Worm (Caenorhabditis elegans) whole organism, young adult: Measurements from ENCODE around the gene ebax-1.

ENCODE experiments used
- B0261.1 ChIP-seq: sonication (generic microtip); optimal IDR thresholded peaks from 2 replicates; lab custom pipeline; 2016; ENCODE audit warnings: mild to moderate bottlenecking, missing genetic modification characterization, moderate library complexity, missing compliant biosample characterization
- C17E4.6 ChIP-seq: fragments of 200-800 bp; sonication (Bioruptor generic); IDR thresholded peaks from 2 replicates; pipeline ENCODE4 v1.3.6; 2022; ENCODE audit warnings: missing genetic modification reagents, missing genetic modification characterization, missing compliant biosample characterization
- F10E7.11 ChIP-seq: sonication (generic microtip); optimal IDR thresholded peaks from 2 replicates; lab custom pipeline; 2017; ENCODE audit warnings: mild to moderate bottlenecking, missing genetic modification characterization, moderate library complexity, missing compliant biosample characterization
- F33H1.4 ChIP-seq: fragments of 200-800 bp; sonication (Bioruptor generic); IDR thresholded peaks from 2 replicates; pipeline ENCODE4 v1.3.6; 2022; ENCODE audit warnings: missing genetic modification reagents, missing genetic modification characterization, missing compliant biosample characterization
- F37B4.10 ChIP-seq: fragments of 200-800 bp; sonication (Bioruptor generic); IDR thresholded peaks from 2 replicates; pipeline ENCODE4 v1.3.6; 2022; ENCODE audit warnings: missing genetic modification characterization, missing compliant biosample characterization
- F39B2.1 ChIP-seq: fragments of 200-800 bp; sonication (Bioruptor generic); IDR thresholded peaks from 2 replicates; pipeline ENCODE4 v1.3.6; 2022; ENCODE audit warnings: missing genetic modification reagents, missing genetic modification characterization, missing compliant biosample characterization
- F52B5.7 ChIP-seq: sonication (generic microtip); optimal IDR thresholded peaks from 2 replicates; lab custom pipeline; 2016; ENCODE audit warnings: mild to moderate bottlenecking, missing genetic modification characterization, missing compliant biosample characterization
- F57A8.1 ChIP-seq: fragments of 200-800 bp; sonication (Bioruptor generic); optimal IDR thresholded peaks from 2 replicates; lab custom pipeline; 2018; ENCODE audit warnings: mild to moderate bottlenecking, missing genetic modification characterization, moderate library complexity, missing compliant biosample characterization
- K11D2.4 ChIP-seq: fragments of 200-800 bp; sonication (Bioruptor generic); IDR thresholded peaks from 2 replicates; pipeline ENCODE4 v1.3.6; 2022; ENCODE audit warnings: missing genetic modification reagents, missing genetic modification characterization, missing compliant biosample characterization
- Y53G8AR.9 ChIP-seq: fragments of 200-800 bp; sonication (Bioruptor generic); conservative IDR thresholded peaks from 2 replicates; pipeline ENCODE4 v1.3.6; 2022; ENCODE audit warnings: missing genetic modification reagents, missing genetic modification characterization, missing compliant biosample characterization
- Y95B8A.8 ChIP-seq: fragments of 200-800 bp; sonication (Bioruptor generic); IDR thresholded peaks from 2 replicates; pipeline ENCODE4 v1.3.6; 2022; ENCODE audit warnings: missing genetic modification reagents, missing genetic modification characterization, missing compliant biosample characterization
- attf-5 ChIP-seq: fragments of 200-800 bp; sonication (Bioruptor generic); optimal IDR thresholded peaks from 2 replicates; lab custom pipeline; 2018; ENCODE audit warnings: mild to moderate bottlenecking, missing genetic modification characterization, missing compliant biosample characterization
- ceh-100 ChIP-seq: fragments of 200-800 bp; sonication (Bioruptor generic); IDR thresholded peaks from 2 replicates; pipeline ENCODE4 v1.3.6; 2022; ENCODE audit warnings: missing genetic modification reagents, missing genetic modification characterization, missing compliant biosample characterization
- ceh-40 ChIP-seq: fragments of 200-800 bp; sonication (Bioruptor generic); IDR thresholded peaks from 2 replicates; pipeline ENCODE4 v1.3.6; 2022; ENCODE audit warnings: missing genetic modification characterization, missing compliant biosample characterization
- ceh-58 ChIP-seq: fragments of 200-800 bp; sonication (Bioruptor generic); IDR thresholded peaks from 2 replicates; pipeline ENCODE4 v1.3.6; 2022; ENCODE audit warnings: missing genetic modification characterization, missing compliant biosample characterization
- ceh-79 ChIP-seq: sonication (generic microtip); optimal IDR thresholded peaks from 2 replicates; lab custom pipeline; 2017; ENCODE audit warnings: mild to moderate bottlenecking, missing genetic modification characterization, missing compliant biosample characterization
- ceh-91 ChIP-seq: fragments of 200-800 bp; sonication (Bioruptor generic); IDR thresholded peaks from 2 replicates; pipeline ENCODE4 v1.3.6; 2022; ENCODE audit warnings: missing genetic modification reagents, missing genetic modification characterization, missing compliant biosample characterization
- die-1 ChIP-seq: sonication (generic microtip); optimal IDR thresholded peaks from 2 replicates; lab custom pipeline; 2016; ENCODE audit warnings: missing genotype, mild to moderate bottlenecking, missing genetic modification characterization, missing compliant biosample characterization
- dox-1 ChIP-seq: fragments of 200-800 bp; sonication (Bioruptor generic); IDR thresholded peaks from 2 replicates; pipeline ENCODE4 v1.3.6; 2022; ENCODE audit warnings: missing genetic modification reagents, missing genetic modification characterization, missing compliant biosample characterization
- efl-1 ChIP-seq: fragments of 150-350 bp; optimal IDR thresholded peaks from 2 replicates; lab custom pipeline; 2014; ENCODE audit warnings: missing biosample characterization, missing genetic modification reagents, missing genetic modification characterization
- egrh-3 ChIP-seq: fragments of 200-800 bp; sonication (Bioruptor generic); IDR thresholded peaks from 2 replicates; pipeline ENCODE4 v1.3.6; 2022; ENCODE audit warnings: missing genetic modification reagents, missing genetic modification characterization, missing compliant biosample characterization
- fkh-3 ChIP-seq: sonication (generic microtip); optimal IDR thresholded peaks from 2 replicates; lab custom pipeline; 2016; ENCODE audit warnings: mild to moderate bottlenecking, missing genetic modification characterization, missing compliant biosample characterization
- him-1 ChIP-seq: sonication (generic microtip); optimal IDR thresholded peaks from 2 replicates; lab custom pipeline; 2016; ENCODE audit warnings: missing genotype, missing genetic modification reagents, missing genetic modification characterization, missing compliant biosample characterization
- hlh-26 ChIP-seq: fragments of 200-800 bp; sonication (Bioruptor generic); conservative IDR thresholded peaks from 2 replicates; pipeline ENCODE4 v1.3.6; 2022; ENCODE audit warnings: missing genetic modification reagents, missing genetic modification characterization, missing compliant biosample characterization
- hmg-1.2 ChIP-seq: fragments of 200-800 bp; sonication (Bioruptor generic); IDR thresholded peaks from 2 replicates; pipeline ENCODE4 v1.3.6; 2022; ENCODE audit warnings: missing genetic modification reagents, missing genetic modification characterization, missing compliant biosample characterization
- hmg-20 ChIP-seq: fragments of 200-800 bp; sonication (Bioruptor generic); IDR thresholded peaks from 2 replicates; pipeline ENCODE4 v1.3.6; 2022; ENCODE audit warnings: missing genetic modification reagents, missing genetic modification characterization, missing compliant biosample characterization
- hrde-1 ChIP-seq: sonication (generic microtip); optimal IDR thresholded peaks from 2 replicates; lab custom pipeline; 2016; ENCODE audit warnings: missing genetic modification characterization, mild to moderate bottlenecking, missing compliant biosample characterization, moderate library complexity, missing genotype, missing genetic modification reagents, borderline replicate concordance
- let-607 ChIP-seq, 2 experiments: fragments of 200-800 bp in 1 of 2; sonication (Bioruptor generic) in 1 of 2; sonication (generic microtip) in 1 of 2; optimal IDR thresholded peaks; 2 replicates each; lab custom pipeline; 2016 to 2018; ENCODE audit warnings: mild to moderate bottlenecking in 2 of 2, missing compliant biosample characterization in 2 of 2, missing genetic modification characterization in 2 of 2, moderate library complexity in 2 of 2, missing genotype in 1 of 2
- lin-35 ChIP-seq, 3 experiments: fragments of 150-350 bp in 2 of 3; sonication (generic microtip) in 1 of 3; optimal IDR thresholded peaks; 2 replicates each; lab custom pipeline; 2014 to 2018; ENCODE audit warnings: missing biosample characterization in 3 of 3, missing genetic modification characterization in 3 of 3, missing genetic modification reagents in 3 of 3
- lin-40 ChIP-seq: sonication (generic microtip); optimal IDR thresholded peaks from 2 replicates; lab custom pipeline; 2016; ENCODE audit warnings: missing genetic modification characterization, mild to moderate bottlenecking, missing compliant biosample characterization, missing genotype, missing genetic modification reagents
- lsl-1 ChIP-seq: fragments of 200-800 bp; sonication (Bioruptor generic); optimal IDR thresholded peaks from 2 replicates; lab custom pipeline; 2018; ENCODE audit warnings: mild to moderate bottlenecking, missing genetic modification characterization, moderate library complexity, missing compliant biosample characterization
- madf-6 ChIP-seq: fragments of 200-800 bp; sonication (Bioruptor generic); IDR thresholded peaks from 2 replicates; pipeline ENCODE4 v1.3.6; 2022; ENCODE audit warnings: missing genetic modification reagents, missing genetic modification characterization, missing compliant biosample characterization
- mcd-1 ChIP-seq: fragments of 200-800 bp; sonication (Bioruptor generic); IDR thresholded peaks from 2 replicates; pipeline ENCODE4 v1.3.6; 2022; ENCODE audit warnings: missing genetic modification reagents, missing genetic modification characterization, missing compliant biosample characterization
- mel-28 ChIP-seq: sonication (generic microtip); optimal IDR thresholded peaks from 2 replicates; lab custom pipeline; 2016; ENCODE audit warnings: borderline replicate concordance, mild to moderate bottlenecking, missing genetic modification characterization, missing compliant biosample characterization
- nfyb-1 ChIP-seq: fragments of 200-800 bp; sonication (Bioruptor generic); IDR thresholded peaks from 2 replicates; pipeline ENCODE4 v1.3.6; 2022; ENCODE audit warnings: missing genetic modification reagents, missing genetic modification characterization, missing compliant biosample characterization
- nhr-120 ChIP-seq: fragments of 200-800 bp; sonication (Bioruptor generic); IDR thresholded peaks from 2 replicates; pipeline ENCODE4 v1.3.6; 2022; ENCODE audit warnings: missing genetic modification characterization, missing compliant biosample characterization
- nhr-80 ChIP-seq: sonication (generic microtip); optimal IDR thresholded peaks from 2 replicates; lab custom pipeline; 2016; ENCODE audit warnings: missing genetic modification characterization, missing compliant biosample characterization
- pha-4 ChIP-seq: fragments of 150-350 bp; sonication (generic microtip); optimal IDR thresholded peaks from 2 replicates; lab custom pipeline; 2014; ENCODE audit warnings: missing biosample characterization, missing genetic modification reagents, missing genetic modification characterization
- rcor-1 ChIP-seq: fragments of 200-800 bp; sonication (Bioruptor generic); IDR thresholded peaks from 2 replicates; pipeline ENCODE4 v1.3.6; 2022; ENCODE audit warnings: missing genetic modification reagents, missing genetic modification characterization, missing compliant biosample characterization
- rec-8 ChIP-seq, 2 experiments: sonication (generic microtip); optimal IDR thresholded peaks; 2 replicates each; lab custom pipeline; 2016; ENCODE audit warnings: mild to moderate bottlenecking in 2 of 2, missing genetic modification characterization in 2 of 2, missing genetic modification reagents in 2 of 2, missing genotype in 2 of 2, missing biosample characterization in 1 of 2, missing compliant biosample characterization in 1 of 2, moderate library complexity in 1 of 2
- snpc-4 ChIP-seq, 5 experiments: fragments of 150-350 bp in 1 of 5; sonication (generic microtip) in 4 of 5; optimal IDR thresholded peaks; 2 replicates each; lab custom pipeline; 2014 to 2018; ENCODE audit warnings: missing genetic modification characterization in 5 of 5, missing biosample characterization in 3 of 5, antibody characterized with exemption in 2 of 5, mild to moderate bottlenecking in 2 of 5, missing compliant biosample characterization in 2 of 5, missing genotype in 2 of 5, moderate library complexity in 2 of 5, missing genetic modification reagents in 1 of 5
- tbp1 ChIP-seq: fragments of 200-800 bp; sonication (Bioruptor generic); optimal IDR thresholded peaks from 2 replicates; lab custom pipeline; 2018; ENCODE audit warnings: mild to moderate bottlenecking, missing genetic modification characterization, missing compliant biosample characterization
- unc-130 ChIP-seq: sonication (generic microtip); optimal IDR thresholded peaks from 2 replicates; lab custom pipeline; 2016; ENCODE audit warnings: missing genetic modification reagents, missing genetic modification characterization, missing compliant biosample characterization
- zfh-2 ChIP-seq: fragments of 200-800 bp; sonication (Bioruptor generic); conservative IDR thresholded peaks from 2 replicates; pipeline ENCODE4 v1.3.6; 2022; ENCODE audit warnings: missing genetic modification reagents, missing genetic modification characterization, missing compliant biosample characterization
- ztf-22 ChIP-seq: fragments of 200-800 bp; sonication (Bioruptor generic); optimal IDR thresholded peaks from 2 replicates; lab custom pipeline; 2018; ENCODE audit warnings: mild to moderate bottlenecking, missing genetic modification characterization, moderate library complexity, missing compliant biosample characterization
- ztf-25 ChIP-seq: fragments of 200-800 bp; sonication (Bioruptor generic); IDR thresholded peaks from 2 replicates; pipeline ENCODE4 v1.3.6; 2022; ENCODE audit warnings: missing genetic modification reagents, missing genetic modification characterization, missing compliant biosample characterization

The ebax-1 gene

DNA sequence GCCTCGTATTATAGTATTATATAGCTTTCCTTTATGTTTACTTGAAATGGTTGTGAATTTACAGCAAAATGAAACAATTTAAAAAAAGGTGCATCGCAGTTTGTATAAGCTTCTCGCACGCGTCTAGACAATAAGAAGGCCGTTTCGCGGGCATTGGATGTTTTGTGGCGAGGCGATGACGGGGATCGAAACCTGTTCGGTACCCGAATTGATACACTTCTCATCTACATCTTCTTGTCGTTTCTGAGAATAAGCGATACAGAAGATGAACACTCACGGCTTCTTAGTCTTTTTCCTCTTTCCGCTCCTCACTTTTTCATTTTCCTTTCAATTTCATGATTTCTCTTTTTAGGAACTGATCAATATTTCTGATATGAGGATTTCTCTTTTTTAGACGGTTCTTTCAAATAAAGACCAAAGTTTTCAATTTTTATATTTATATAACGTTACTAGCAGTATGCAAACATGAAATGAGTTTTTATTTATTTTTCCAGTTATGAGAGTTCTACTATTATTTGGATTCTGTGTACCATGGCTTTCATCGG, 41.0 kb upstream of the ebax-1 start, which contains the start of gene F01G10.10:
F01G10.10 (plus strand) TSS at position 495 of the 545 bp plus-strand sequence.
- peak; percentile 72 for TF ChIP-seq hrde-1 (tag; lab: Kevin White, UChicago)
- TF ChIP-seq ztf-25 (GFP tag; lab: Robert Waterston, UW): 0 out of 2 replicates have a peak, but pooled peaks have one; percentile 64
- no peak for TF ChIP-seq pha-4 (tag; lab: Kevin White, UChicago)
- 0 out of 2 replicates have a peak, but pooled peaks have one; percentile 43 for TF ChIP-seq F37B4.10 (GFP tag; lab: Robert Waterston, UW)
- no peak for TF ChIP-seq mel-28 (tag; lab: Kevin White, UChicago)
- peak; percentile 53 for TF ChIP-seq efl-1
- no peak for TF ChIP-seq ceh-100 (GFP tag; lab: Robert Waterston, UW)
- no peak for TF ChIP-seq F39B2.1
- peak; percentile 1 for TF ChIP-seq tbp1 (GFP tag; lab: Kevin White, UChicago)
- TF ChIP-seq mcd-1: no peak
- no peak for TF ChIP-seq F57A8.1 (GFP tag; lab: Kevin White, UChicago)
- TF ChIP-seq lin-40 (tag; lab: Kevin White, UChicago): peak; percentile 20
- peak; percentile 54; the same call in 1 of the 2 replicates for TF ChIP-seq Y53G8AR.9
- peak in 1 of 2 experiments; percentile 31 for TF ChIP-seq rec-8 (tag; optimal IDR thresholded peaks at IDR 0.05; lab: Kevin White, UChicago)
- peak; percentile 10; the same call in 1 of the 2 replicates for TF ChIP-seq nfyb-1 (GFP tag; lab: Robert Waterston, UW)
- TF ChIP-seq C17E4.6: peak; percentile 37; the same call in 1 of the 2 replicates
- no peak for TF ChIP-seq egrh-3
- TF ChIP-seq let-607 (tag; optimal IDR thresholded peaks at IDR 0.05; lab: Kevin White, UChicago): peak in 1 of 2 experiments; percentile 26
- no peak for TF ChIP-seq lin-35 (GFP tag; optimal IDR thresholded peaks at IDR 0.05; lab: Kevin White, UChicago)
- peak; percentile 23 for TF ChIP-seq die-1 (tag; lab: Kevin White, UChicago)
- TF ChIP-seq ceh-40 (GFP tag; lab: Robert Waterston, UW): 0 out of 2 replicates have a peak, but pooled peaks have one; percentile 23
- TF ChIP-seq nhr-120 (GFP tag; lab: Robert Waterston, UW): no peak
- TF ChIP-seq hmg-20 (GFP tag; lab: Robert Waterston, UW): no peak
- 0 out of 2 replicates have a peak, but pooled peaks have one; percentile 71 for TF ChIP-seq ceh-58
- peak; percentile 49 for TF ChIP-seq rcor-1 (GFP tag; lab: Robert Waterston, UW)
- peak; percentile 69; the same call in 1 of the 2 replicates for TF ChIP-seq ceh-91 (GFP tag; lab: Robert Waterston, UW)
- TF ChIP-seq ceh-79: no peak
- no peak for TF ChIP-seq zfh-2
- peak; percentile 3 for TF ChIP-seq attf-5 (GFP tag; lab: Kevin White, UChicago)
- peak; percentile 47 for TF ChIP-seq hmg-1.2
- TF ChIP-seq Y95B8A.8: no peak
- no peak for TF ChIP-seq him-1
- peak; percentile 74 for TF ChIP-seq madf-6 (GFP tag; lab: Robert Waterston, UW)
- no peak for TF ChIP-seq B0261.1 (tag; lab: Kevin White, UChicago)
- TF ChIP-seq lsl-1 (GFP tag; lab: Kevin White, UChicago): no peak
- TF ChIP-seq F10E7.11: peak; percentile 18
- TF ChIP-seq F52B5.7: no peak
- TF ChIP-seq dox-1 (GFP tag; lab: Robert Waterston, UW): peak; percentile 60
- no peak for TF ChIP-seq snpc-4 (GFP tag; optimal IDR thresholded peaks at IDR 0.05; lab: Kevin White, UChicago)
- peak in 2 of 4 experiments; percentile 19 to 39 for TF ChIP-seq snpc-4 (tag; optimal IDR thresholded peaks at IDR 0.05; lab: Kevin White, UChicago)
- TF ChIP-seq fkh-3 (tag; lab: Kevin White, UChicago): no peak
- TF ChIP-seq hlh-26 (GFP tag; lab: Robert Waterston, UW): no peak
- peak; percentile 17 for TF ChIP-seq ztf-22 (GFP tag; lab: Kevin White, UChicago)
- no peak for TF ChIP-seq nhr-80 (tag; lab: Kevin White, UChicago)
- TF ChIP-seq unc-130 (GFP tag; lab: Kevin White, UChicago): no peak
- no peak for TF ChIP-seq K11D2.4 (GFP tag; lab: Robert Waterston, UW)
- peak; percentile 25; the same call in 1 of the 2 replicates for TF ChIP-seq F33H1.4 (GFP tag; lab: Robert Waterston, UW)
